Worm (Caenorhabditis elegans): ENCODE data around the gene ocr-1.

ocr-1 gene

DNA sequence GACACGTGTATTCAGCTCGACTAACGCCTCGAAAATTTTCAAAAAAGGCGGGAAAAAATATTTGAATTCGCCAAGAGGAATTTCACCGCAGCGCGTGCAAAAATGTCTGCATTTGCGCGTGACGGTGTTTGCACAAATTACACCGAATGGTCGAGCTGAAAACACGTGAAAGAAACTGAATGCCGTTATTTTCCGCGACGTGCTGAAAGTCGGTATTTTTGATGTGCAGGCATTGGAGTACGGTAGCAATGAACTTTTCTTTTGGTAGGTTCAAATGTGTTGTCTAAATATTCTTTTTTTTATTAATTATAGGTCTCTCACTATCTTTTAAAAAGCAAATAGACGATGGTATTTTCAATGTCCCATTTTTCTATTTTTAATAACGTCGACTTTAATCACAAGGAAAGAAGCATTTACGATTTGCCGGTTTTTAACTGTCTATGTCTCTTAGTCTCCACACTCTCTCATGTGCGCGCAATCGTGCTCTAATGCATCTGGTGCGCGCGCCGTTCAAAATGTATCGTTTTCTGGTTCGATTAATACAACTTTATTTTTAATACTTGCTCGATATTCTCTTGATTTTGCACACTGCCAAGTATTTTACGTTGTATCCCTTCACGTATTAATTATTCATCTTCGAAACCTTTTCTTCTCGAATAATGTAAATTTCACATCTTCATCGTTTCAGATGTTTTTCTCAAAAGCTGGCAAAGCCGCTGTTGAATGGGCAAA, 49.4 kb downstream of the ocr-1 start, which contains the start of the genes C29A12.1 and lig-1 (continued):
- TF ChIP-seq ztf-6 (GFP tag; IDR thresholded peaks at IDR 0.05) (no peak), bed-1 (GFP tag; IDR thresholded peaks at IDR 0.05) (no peak), let-526 (GFP tag; IDR thresholded peaks at IDR 0.05) (no peak), F57C9.4 (tag; optimal IDR thresholded peaks at IDR 0.05) (no peak), mes-4 (tag; optimal IDR thresholded peaks at IDR 0.05) (no peak), ztf-18 (tag; optimal IDR thresholded peaks at IDR 0.05) (peak; percentile 26), tbp1 (GFP tag; optimal IDR thresholded peaks at IDR 0.05) (no peak), F10E7.11 (tag; optimal IDR thresholded peaks at IDR 0.05) (no peak), B0261.1 (tag; optimal IDR thresholded peaks at IDR 0.05) (no peak), tlf-1 (GFP tag; optimal IDR thresholded peaks at IDR 0.05) (peak; percentile 41), ztf-26 (tag; optimal IDR thresholded peaks at IDR 0.05) (no peak), madf-6 (GFP tag; IDR thresholded peaks at IDR 0.05) (peak; percentile 83), Y95B8A.8 (GFP tag; IDR thresholded peaks at IDR 0.05) (0 out of 2 replicates have a peak, but pooled peaks have one; percentile 8), B0336.3 (GFP tag; IDR thresholded peaks at IDR 0.05) (no peak), dpff-1 (tag; optimal IDR thresholded peaks at IDR 0.05) (no peak), F52B5.7 (tag; optimal IDR thresholded peaks at IDR 0.05) (no peak), nhr-179 (tag; optimal IDR thresholded peaks at IDR 0.05) (no peak), C17E4.6 (GFP tag; IDR thresholded peaks at IDR 0.05) (no peak), athp-1 (tag; optimal IDR thresholded peaks at IDR 0.05) (no peak), F57A8.1 (GFP tag; optimal IDR thresholded peaks at IDR 0.05) (no peak), nhr-90 (tag; optimal IDR thresholded peaks at IDR 0.05) (no peak), die-1 (tag; optimal IDR thresholded peaks at IDR 0.05) (no peak), T26A5.8 (tag; optimal IDR thresholded peaks at IDR 0.05) (no peak), rcor-1 (GFP tag; IDR thresholded peaks at IDR 0.05) (peak; percentile 45; the same call in 1 of the 2 replicates), gei-17 (GFP tag; optimal IDR thresholded peaks at IDR 0.05) (no peak), lin-40 (tag; optimal IDR thresholded peaks at IDR 0.05) (no peak), efl-1 (GFP tag; optimal IDR thresholded peaks at IDR 0.05) (peak; percentile 70), xnd-1 (tag; optimal IDR thresholded peaks at IDR 0.05) (peak; percentile 54), madf-10 (tag; optimal IDR thresholded peaks at IDR 0.05) (no peak), ceh-27 (GFP tag; optimal IDR thresholded peaks at IDR 0.05) (no peak), sptf-2 (GFP tag; optimal IDR thresholded peaks at IDR 0.05) (no peak), lag-1 (GFP tag; IDR thresholded peaks at IDR 0.05) (no peak), hmg-1.2 (GFP tag; IDR thresholded peaks at IDR 0.05) (peak; percentile 66; the same call in 1 of the 2 replicates), Y79H2A.3 (GFP tag; conservative IDR thresholded peaks at IDR 0.05) (no peak), somi-1 (GFP tag; optimal IDR thresholded peaks at IDR 0.05) (no peak), nhr-120 (GFP tag; IDR thresholded peaks at IDR 0.05) (no peak), F23B12.7 (tag; optimal IDR thresholded peaks at IDR 0.05; ENCODE audit: insufficient read depth) (peak; percentile 27), B0019.2 (GFP tag; conservative IDR thresholded peaks at IDR 0.05) (no peak; the same call in 1 of the 2 replicates), atf-7 (tag; optimal IDR thresholded peaks at IDR 0.05) (no peak), unc-130 (GFP tag; optimal IDR thresholded peaks at IDR 0.05) (no peak), D2030.7 (GFP tag; IDR thresholded peaks at IDR 0.05) (peak; percentile 93), lsy-27 (tag; optimal IDR thresholded peaks at IDR 0.05; ENCODE audit: borderline replicate concordance, insufficient read depth) (no peak), sdz-38 (tag; optimal IDR thresholded peaks at IDR 0.05) (no peak), snpc-1.1 (tag; optimal IDR thresholded peaks at IDR 0.05; ENCODE audit: insufficient read depth) (no peak), ccch-3 (GFP tag; optimal IDR thresholded peaks at IDR 0.05) (no peak), sea-2 (GFP tag; IDR thresholded peaks at IDR 0.05) (no peak), dpl-1 (GFP tag; optimal IDR thresholded peaks at IDR 0.05) (peak; percentile 30), lin-26 (GFP tag; IDR thresholded peaks at IDR 0.05) (0 out of 2 replicates have a peak, but pooled peaks have one; percentile 18), nhr-80 (tag; optimal IDR thresholded peaks at IDR 0.05) (no peak)

Measured in whole organism, young adult.